Worm (Caenorhabditis elegans): ENCODE measurements around the gene sto-2.

Gene sto-2

ce11 chrX:5347856-5348255 is 24.7 kb upstream of the sto-2 start (continued):
- TF ChIP-seq snpc-3.4 (tag; optimal IDR thresholded peaks at IDR 0.05) = no peak
- TF ChIP-seq attf-6 (GFP tag; IDR thresholded peaks at IDR 0.05) = no peak
- TF ChIP-seq lir-1 (GFP tag; conservative IDR thresholded peaks at IDR 0.05) = no peak

- TF ChIP-seq madf-8 (GFP tag; conservative IDR thresholded peaks at IDR 0.05) (no peak), lin-54 (GFP tag; optimal IDR thresholded peaks at IDR 0.05) (no peak), egl-18 (GFP tag; IDR thresholded peaks at IDR 0.05) (no peak), dpff-1 (tag; optimal IDR thresholded peaks at IDR 0.05) (no peak), F10E7.11 (tag; optimal IDR thresholded peaks at IDR 0.05) (no peak), nhr-80 (tag; optimal IDR thresholded peaks at IDR 0.05) (peak; percentile 91), ztf-22 (GFP tag; optimal IDR thresholded peaks at IDR 0.05) (peak; percentile 14), let-607 (tag; optimal IDR thresholded peaks at IDR 0.05) (peak; percentile 66 to 85), cebp-1 (GFP tag; IDR thresholded peaks at IDR 0.05) (no peak), cebp-1 (tag; optimal IDR thresholded peaks at IDR 0.05) (no peak), snpc-1.3 (tag; optimal IDR thresholded peaks at IDR 0.05; ENCODE audit: insufficient read depth) (no peak), snpc-3.4 (tag; optimal IDR thresholded peaks at IDR 0.05) (no peak), snpc-4 (GFP tag; optimal IDR thresholded peaks at IDR 0.05) (no peak), snpc-4 (tag; optimal IDR thresholded peaks at IDR 0.05) (no peak), ztf-26 (tag; optimal IDR thresholded peaks at IDR 0.05) (no peak), ztf-6 (GFP tag; IDR thresholded peaks at IDR 0.05) (no peak), ztf-18 (tag; optimal IDR thresholded peaks at IDR 0.05) (no peak), hmg-20 (GFP tag; IDR thresholded peaks at IDR 0.05) (no peak)
Observed at ce11 chrX:5346303-5346702, 23.1 kb upstream of the sto-2 start.

ce11 chrX:5344287-5344686 is 21.1 kb upstream of the sto-2 start, which contains the start of gene C26B9.1:
C26B9.1 (plus strand) TSS chrX:5344587.
- TF ChIP-seq lag-1 (GFP tag; IDR thresholded peaks at IDR 0.05) (no peak), lsl-1 (GFP tag; optimal IDR thresholded peaks at IDR 0.05) (no peak), Y79H2A.3 (GFP tag; conservative IDR thresholded peaks at IDR 0.05) (no peak)

- TF ChIP-seq nhr-80 (tag; optimal IDR thresholded peaks at IDR 0.05) (no peak), ama-1 (optimal IDR thresholded peaks at IDR 0.05) (no peak), ama-1 (GFP tag; optimal IDR thresholded peaks at IDR 0.05) (no peak), T07F8.4 (tag; optimal IDR thresholded peaks at IDR 0.05) (no peak), Y95B8A.8 (GFP tag; IDR thresholded peaks at IDR 0.05) (no peak), aptf-2 (GFP tag; conservative IDR thresholded peaks at IDR 0.05) (no peak), ztf-3 (GFP tag; optimal IDR thresholded peaks at IDR 0.05) (no peak), sdz-38 (tag; optimal IDR thresholded peaks at IDR 0.05) (no peak), B0019.2 (GFP tag; conservative IDR thresholded peaks at IDR 0.05) (no peak), unc-62 (GFP tag; optimal IDR thresholded peaks at IDR 0.05) (no peak), atf-7 (tag; optimal IDR thresholded peaks at IDR 0.05) (no peak), hrde-1 (tag; optimal IDR thresholded peaks at IDR 0.05; ENCODE audit: borderline replicate concordance) (no peak), F52B5.7 (tag; optimal IDR thresholded peaks at IDR 0.05) (no peak)
Observed at ce11 chrX:5342007-5342406, 18.8 kb upstream of the sto-2 start, which contains the start of gene C26B9.7. C26B9.7 (plus strand) TSS chrX:5342307.

All from whole organism, young adult.